Fruit fly (Drosophila melanogaster) whole organism, prepupa: ENCODE measurements around the gene CG7017.

Experiments
- CG10669 ChIP-seq: fragments of 200-800 bp; sonication (Bioruptor generic); optimal IDR thresholded peaks from 3 replicates; lab custom pipeline; 2018; ENCODE audit warnings: missing biosample characterization, mild to moderate bottlenecking, missing genetic modification characterization, moderate library complexity
- CG11762 ChIP-seq: fragments of 200-800 bp; sonication (Bioruptor generic); optimal IDR thresholded peaks from 3 replicates; lab custom pipeline; 2016; ENCODE audit warnings: missing biosample characterization, missing genetic modification characterization; ENCODE audit not compliant: insufficient read depth
- CG9139 ChIP-seq: fragments of 200-800 bp; sonication (Bioruptor generic); optimal IDR thresholded peaks from 3 replicates; lab custom pipeline; 2017; ENCODE audit warnings: missing biosample characterization, mild to moderate bottlenecking, missing genetic modification characterization
- Eip93F ChIP-seq: fragments of 200-800 bp; sonication (Bioruptor generic); optimal IDR thresholded peaks from 2 replicates; lab custom pipeline; 2016; ENCODE audit warnings: missing biosample characterization, mild to moderate bottlenecking, missing genetic modification characterization
- Ets21C ChIP-seq: fragments of 200-800 bp; sonication (Bioruptor generic); optimal IDR thresholded peaks from 3 replicates; lab custom pipeline; 2016; ENCODE audit warnings: missing biosample characterization, missing genetic modification characterization
- Gug ChIP-seq: fragments of 200-800 bp; sonication (Bioruptor generic); IDR thresholded peaks from 2 replicates; pipeline ENCODE4 v1.3.6; 2022; ENCODE audit warnings: missing biosample characterization, missing genetic modification characterization
- Lpt ChIP-seq: fragments of 200-800 bp; sonication (Bioruptor generic); optimal IDR thresholded peaks from 3 replicates; lab custom pipeline; 2016; ENCODE audit warnings: missing biosample characterization, missing genetic modification characterization
- OdsH ChIP-seq: fragments of 200-800 bp; sonication (Bioruptor generic); optimal IDR thresholded peaks from 3 replicates; lab custom pipeline; 2016; ENCODE audit warnings: missing biosample characterization, missing genetic modification characterization
- Sox102F ChIP-seq: fragments of 200-800 bp; sonication (Bioruptor generic); optimal IDR thresholded peaks from 2 replicates; lab custom pipeline; 2016; ENCODE audit warnings: missing biosample characterization, mild to moderate bottlenecking, missing genetic modification characterization
- Sox15 ChIP-seq: fragments of 200-800 bp; sonication (Bioruptor generic); optimal IDR thresholded peaks from 3 replicates; lab custom pipeline; 2016; ENCODE audit warnings: missing biosample characterization, missing genetic modification characterization
- cyc ChIP-seq: fragments of 200-800 bp; sonication (Bioruptor generic); optimal IDR thresholded peaks from 3 replicates; lab custom pipeline; 2016; ENCODE audit warnings: missing biosample characterization, missing genetic modification characterization
- esn ChIP-seq: fragments of 200-800 bp; sonication (Bioruptor generic); optimal IDR thresholded peaks from 2 replicates; lab custom pipeline; 2016; ENCODE audit warnings: missing biosample characterization, mild to moderate bottlenecking, missing genetic modification characterization, moderate library complexity

dm6 chr3L:20185206-20185868 is 26.6 kb downstream of the CG7017 start:
- TF ChIP-seq CG9139 (GFP tag; lab: Kevin White, UChicago) (no peak), Eip93F (GFP tag; lab: Kevin White, UChicago) (no peak), CG11762 (GFP tag; lab: Kevin White, UChicago) (no peak), Sox102F (GFP tag; lab: Kevin White, UChicago) (peak; percentile 61), Gug (GFP tag; lab: Robert Waterston, UW) (no peak), OdsH (peak; percentile 81), Ets21C (GFP tag; lab: Kevin White, UChicago) (peak; percentile 30), cyc (no peak), Lpt (GFP tag; lab: Kevin White, UChicago) (peak; percentile 11), CG10669 (GFP tag; lab: Kevin White, UChicago) (peak; percentile 45), esn (GFP tag; lab: Kevin White, UChicago) (peak; percentile 63), Sox15 (peak; percentile 66)
